Fruit fly (Drosophila melanogaster) Kc167 (cell line): ENCODE measurements around the gene APC4.

ENCODE experiments used
- Myc ChIP-seq: fragments of >200 bp; optimal IDR thresholded peaks from 2 replicates; lab custom pipeline; 2017; ENCODE audit warnings: missing external identifiers
- Sin3A ChIP-seq: fragments of >200 bp; optimal IDR thresholded peaks from 2 replicates; lab custom pipeline; 2018; ENCODE audit warnings: missing external identifiers
- h ChIP-seq: fragments of >200 bp; optimal IDR thresholded peaks from 3 replicates; lab custom pipeline; 2018; ENCODE audit warnings: missing external identifiers
- insv ChIP-seq: fragments of >200 bp; optimal IDR thresholded peaks from 3 replicates; lab custom pipeline; 2018; ENCODE audit warnings: missing external identifiers
- psq ChIP-seq: fragments of >200 bp; optimal IDR thresholded peaks from 2 replicates; lab custom pipeline; 2017; ENCODE audit warnings: missing external identifiers
- ttk ChIP-seq: sonication (Bioruptor generic); optimal IDR thresholded peaks from 2 replicates; lab custom pipeline; 2017; ENCODE audit warnings: missing external identifiers

Gene APC4

dm6 chrX:9119671-9120364 lies 37.1 kb downstream of the APC4 start:
- TF ChIP-seq insv (no peak), h (no peak), psq (lab: Kevin White, UChicago) (no peak), Myc (lab: Kevin White, UChicago) (no peak), Sin3A (lab: Kevin White, UChicago) (no peak), ttk (no peak)

- TF ChIP-seq Myc (lab: Kevin White, UChicago) (no peak), ttk (no peak)
Measured at dm6 chrX:9120828-9121754, 38.4 kb downstream of the APC4 start.

dm6 chrX:9122492-9122891 lies 39.8 kb downstream of the APC4 start:
- no peak for TF ChIP-seq h
- no peak for TF ChIP-seq Sin3A (lab: Kevin White, UChicago)
- TF ChIP-seq insv: no peak
- TF ChIP-seq psq (lab: Kevin White, UChicago): no peak
- TF ChIP-seq ttk: no peak
- TF ChIP-seq Myc (lab: Kevin White, UChicago): no peak

- no peak for TF ChIP-seq ttk
- TF ChIP-seq h: no peak
- TF ChIP-seq insv: no peak
- TF ChIP-seq psq (lab: Kevin White, UChicago): no peak
- no peak for TF ChIP-seq Sin3A (lab: Kevin White, UChicago)
- TF ChIP-seq Myc (lab: Kevin White, UChicago): no peak
Measured at dm6 chrX:9127264-9128011, 44.7 kb downstream of the APC4 start.

- TF ChIP-seq Myc (lab: Kevin White, UChicago): no peak
- no peak for TF ChIP-seq psq (lab: Kevin White, UChicago)
- no peak for TF ChIP-seq h
Measured at dm6 chrX:9128012-9128280, 45.2 kb downstream of the APC4 start.

- TF ChIP-seq psq (lab: Kevin White, UChicago) (no peak), Sin3A (lab: Kevin White, UChicago) (no peak), Myc (lab: Kevin White, UChicago) (no peak), insv (no peak), h (no peak), ttk (no peak)
Measured at dm6 chrX:9129436-9129835, 46.7 kb downstream of the APC4 start.

- TF ChIP-seq insv (no peak), Sin3A (lab: Kevin White, UChicago) (no peak), Myc (lab: Kevin White, UChicago) (no peak), psq (lab: Kevin White, UChicago) (no peak), h (no peak), ttk (no peak)
Measured at dm6 chrX:9130243-9130642, 47.5 kb downstream of the APC4 start.

dm6 chrX:9131523-9131922 lies 48.8 kb downstream of the APC4 start:
- TF ChIP-seq ttk (no peak), Sin3A (lab: Kevin White, UChicago) (no peak), psq (lab: Kevin White, UChicago) (no peak), Myc (lab: Kevin White, UChicago) (no peak), insv (no peak), h (no peak)

dm6 chrX:9132589-9133237 lies 50.0 kb downstream of the APC4 start:
- no peak for TF ChIP-seq Myc (lab: Kevin White, UChicago)
- TF ChIP-seq ttk: no peak
- TF ChIP-seq h: no peak
- no peak for TF ChIP-seq insv
- TF ChIP-seq Sin3A (lab: Kevin White, UChicago): no peak
- no peak for TF ChIP-seq psq (lab: Kevin White, UChicago)

- TF ChIP-seq Myc (lab: Kevin White, UChicago): no peak
- TF ChIP-seq h: no peak
- TF ChIP-seq ttk: no peak
- TF ChIP-seq psq (lab: Kevin White, UChicago): no peak
- TF ChIP-seq insv: no peak
- TF ChIP-seq Sin3A (lab: Kevin White, UChicago): no peak
Measured at dm6 chrX:9133577-9134240, 51.0 kb downstream of the APC4 start.

dm6 chrX:9134241-9134849 lies 51.6 kb downstream of the APC4 start:
- TF ChIP-seq Myc (lab: Kevin White, UChicago) (no peak), h (no peak), ttk (no peak), psq (lab: Kevin White, UChicago) (no peak)
